Fruit fly (Drosophila melanogaster) whole organism, prepupa: Measurements from ENCODE around the gene Ppt1.
A peak's percentile ranks its signal among the peaks of the same experiment; 100 is the strongest.

Experiments used
- Blimp-1 ChIP-seq: fragments of 200-800 bp; sonication (Bioruptor generic); optimal IDR thresholded peaks from 3 replicates; lab custom pipeline; 2017; ENCODE audit warnings: missing biosample characterization, missing genetic modification characterization, mild to moderate bottlenecking, moderate library complexity, missing genetic modification reagents
- CG10631 ChIP-seq: fragments of 200-800 bp; sonication (Bioruptor generic); optimal IDR thresholded peaks from 2 replicates; lab custom pipeline; 2016; ENCODE audit warnings: missing biosample characterization, missing genetic modification characterization
- CG10669 ChIP-seq: fragments of 200-800 bp; sonication (Bioruptor generic); optimal IDR thresholded peaks from 3 replicates; lab custom pipeline; 2018; ENCODE audit warnings: missing biosample characterization, mild to moderate bottlenecking, missing genetic modification characterization, moderate library complexity
- CG11294 ChIP-seq: fragments of 200-800 bp; sonication (Bioruptor generic); IDR thresholded peaks from 2 replicates; pipeline ENCODE4 v1.3.6; 2022; ENCODE audit warnings: missing biosample characterization, missing genetic modification characterization
- CG11762 ChIP-seq: fragments of 200-800 bp; sonication (Bioruptor generic); optimal IDR thresholded peaks from 3 replicates; lab custom pipeline; 2016; ENCODE audit warnings: missing biosample characterization, missing genetic modification characterization; ENCODE audit not compliant: insufficient read depth
- CG11902 ChIP-seq: fragments of 200-800 bp; sonication (Bioruptor generic); optimal IDR thresholded peaks from 3 replicates; lab custom pipeline; 2016; ENCODE audit warnings: missing biosample characterization, missing genetic modification characterization
- CG1621 ChIP-seq: fragments of 200-800 bp; sonication (Bioruptor generic); optimal IDR thresholded peaks from 3 replicates; lab custom pipeline; 2018; ENCODE audit warnings: missing biosample characterization, mild to moderate bottlenecking, missing genetic modification characterization
- CG3032 ChIP-seq: fragments of 200-800 bp; optimal IDR thresholded peaks from 2 replicates; lab custom pipeline; 2019; ENCODE audit warnings: missing biosample characterization, mild to moderate bottlenecking, missing genetic modification characterization, moderate library complexity
- CG31627 ChIP-seq: fragments of 200-800 bp; sonication (Bioruptor generic); optimal IDR thresholded peaks from 3 replicates; lab custom pipeline; 2016; ENCODE audit warnings: missing biosample characterization, missing genetic modification characterization
- CG34406 ChIP-seq: fragments of 200-800 bp; sonication (Bioruptor generic); optimal IDR thresholded peaks from 3 replicates; lab custom pipeline; 2016; ENCODE audit warnings: missing biosample characterization, missing genetic modification characterization
- CG4318 ChIP-seq: fragments of 200-800 bp; sonication (Bioruptor generic); optimal IDR thresholded peaks from 3 replicates; lab custom pipeline; 2017; ENCODE audit warnings: missing biosample characterization, mild to moderate bottlenecking, missing genetic modification characterization
- CG6163 ChIP-seq: fragments of 200-800 bp; sonication (Bioruptor generic); IDR thresholded peaks from 3 replicates; pipeline ENCODE4 v1.3.6; 2022; ENCODE audit warnings: missing biosample characterization, missing genetic modification characterization
- CG6276 ChIP-seq: fragments of 200-800 bp; sonication (Bioruptor generic); optimal IDR thresholded peaks from 2 replicates; lab custom pipeline; 2017; ENCODE audit warnings: missing biosample characterization, mild to moderate bottlenecking, missing genetic modification characterization
- CG6854 ChIP-seq: fragments of 200-800 bp; sonication (Bioruptor generic); optimal IDR thresholded peaks from 2 replicates; lab custom pipeline; 2017; ENCODE audit warnings: missing biosample characterization, mild to moderate bottlenecking, missing genetic modification characterization
- CG8119 ChIP-seq: fragments of 200-800 bp; sonication (Bioruptor generic); IDR thresholded peaks from 3 replicates; pipeline ENCODE4 v1.3.6; 2022; ENCODE audit warnings: missing biosample characterization, missing genetic modification characterization
- CG8319 ChIP-seq: fragments of 200-800 bp; sonication (Bioruptor generic); optimal IDR thresholded peaks from 3 replicates; lab custom pipeline; 2016; ENCODE audit warnings: missing biosample characterization, missing genetic modification characterization
- CG8632 ChIP-seq: fragments of 200-800 bp; sonication (Bioruptor generic); optimal IDR thresholded peaks from 3 replicates; lab custom pipeline; 2016; ENCODE audit warnings: missing biosample characterization, missing genetic modification characterization
- CG9139 ChIP-seq: fragments of 200-800 bp; sonication (Bioruptor generic); optimal IDR thresholded peaks from 3 replicates; lab custom pipeline; 2017; ENCODE audit warnings: missing biosample characterization, mild to moderate bottlenecking, missing genetic modification characterization
- Eip75B ChIP-seq: fragments of 200-800 bp; sonication (Bioruptor generic); optimal IDR thresholded peaks from 3 replicates; lab custom pipeline; 2016; ENCODE audit warnings: missing biosample characterization, missing genetic modification characterization
- Eip78C ChIP-seq: fragments of 200-800 bp; sonication (Bioruptor generic); peaks from one replicate; lab custom pipeline; 2016; ENCODE audit warnings: missing biosample characterization, missing genetic modification characterization
- Eip93F ChIP-seq: fragments of 200-800 bp; sonication (Bioruptor generic); optimal IDR thresholded peaks from 2 replicates; lab custom pipeline; 2016; ENCODE audit warnings: missing biosample characterization, mild to moderate bottlenecking, missing genetic modification characterization
- Ets21C ChIP-seq: fragments of 200-800 bp; sonication (Bioruptor generic); optimal IDR thresholded peaks from 3 replicates; lab custom pipeline; 2016; ENCODE audit warnings: missing biosample characterization, missing genetic modification characterization
- Ets96B ChIP-seq: fragments of 200-800 bp; optimal IDR thresholded peaks from 2 replicates; lab custom pipeline; 2019; ENCODE audit warnings: missing biosample characterization, mild to moderate bottlenecking, missing genetic modification characterization, moderate library complexity
- Gug ChIP-seq: fragments of 200-800 bp; sonication (Bioruptor generic); IDR thresholded peaks from 2 replicates; pipeline ENCODE4 v1.3.6; 2022; ENCODE audit warnings: missing biosample characterization, missing genetic modification characterization
- Hr38 ChIP-seq: sonication (Bioruptor generic); optimal IDR thresholded peaks from 2 replicates; lab custom pipeline; 2016; ENCODE audit warnings: missing biosample characterization, missing genetic modification characterization
- Hr39 ChIP-seq: fragments of 200-800 bp; sonication (Bioruptor generic); optimal IDR thresholded peaks from 2 replicates; lab custom pipeline; 2016; ENCODE audit warnings: missing biosample characterization, missing genetic modification characterization
- Hr4 ChIP-seq: fragments of 200-800 bp; sonication (Bioruptor generic); optimal IDR thresholded peaks from 3 replicates; lab custom pipeline; 2016; ENCODE audit warnings: missing biosample characterization, missing genetic modification characterization
- Lpt ChIP-seq: fragments of 200-800 bp; sonication (Bioruptor generic); optimal IDR thresholded peaks from 3 replicates; lab custom pipeline; 2016; ENCODE audit warnings: missing biosample characterization, missing genetic modification characterization
- OdsH ChIP-seq: fragments of 200-800 bp; sonication (Bioruptor generic); optimal IDR thresholded peaks from 3 replicates; lab custom pipeline; 2016; ENCODE audit warnings: missing biosample characterization, missing genetic modification characterization
- Sox102F ChIP-seq: fragments of 200-800 bp; sonication (Bioruptor generic); optimal IDR thresholded peaks from 2 replicates; lab custom pipeline; 2016; ENCODE audit warnings: missing biosample characterization, mild to moderate bottlenecking, missing genetic modification characterization
- Sox14 ChIP-seq: fragments of 200-800 bp; sonication (Bioruptor generic); optimal IDR thresholded peaks from 3 replicates; lab custom pipeline; 2016; ENCODE audit warnings: missing biosample characterization, missing genetic modification characterization
- Sox15 ChIP-seq: fragments of 200-800 bp; sonication (Bioruptor generic); optimal IDR thresholded peaks from 3 replicates; lab custom pipeline; 2016; ENCODE audit warnings: missing biosample characterization, missing genetic modification characterization
- acj6 ChIP-seq: fragments of 200-800 bp; sonication (Bioruptor generic); optimal IDR thresholded peaks from 3 replicates; lab custom pipeline; 2016; ENCODE audit warnings: missing biosample characterization, missing genetic modification characterization
- cyc ChIP-seq: fragments of 200-800 bp; sonication (Bioruptor generic); optimal IDR thresholded peaks from 3 replicates; lab custom pipeline; 2016; ENCODE audit warnings: missing biosample characterization, missing genetic modification characterization
- dsx ChIP-seq: fragments of 200-800 bp; optimal IDR thresholded peaks from 3 replicates; lab custom pipeline; 2019; ENCODE audit warnings: missing biosample characterization, mild to moderate bottlenecking, missing genetic modification characterization, moderate library complexity; ENCODE audit not compliant: poor library complexity, severe bottlenecking
- esn ChIP-seq: fragments of 200-800 bp; sonication (Bioruptor generic); optimal IDR thresholded peaks from 2 replicates; lab custom pipeline; 2016; ENCODE audit warnings: missing biosample characterization, mild to moderate bottlenecking, missing genetic modification characterization, moderate library complexity
- fd59A ChIP-seq: fragments of 200-800 bp; sonication (Bioruptor generic); optimal IDR thresholded peaks from 2 replicates; lab custom pipeline; 2017; ENCODE audit warnings: missing biosample characterization, mild to moderate bottlenecking, missing genetic modification characterization, missing genetic modification reagents
- fd85E ChIP-seq: fragments of 200-800 bp; sonication (Bioruptor generic); optimal IDR thresholded peaks from 3 replicates; lab custom pipeline; 2016; ENCODE audit warnings: missing biosample characterization, missing genetic modification characterization
- fkh ChIP-seq: fragments of 200-800 bp; sonication (Bioruptor generic); optimal IDR thresholded peaks from 3 replicates; lab custom pipeline; 2017; ENCODE audit warnings: missing biosample characterization, mild to moderate bottlenecking, missing genetic modification characterization, moderate library complexity
- lz ChIP-seq: fragments of 200-800 bp; sonication (Bioruptor generic); optimal IDR thresholded peaks from 3 replicates; lab custom pipeline; 2016; ENCODE audit warnings: missing biosample characterization, missing genetic modification characterization
- net ChIP-seq: fragments of 200-800 bp; sonication (Bioruptor generic); optimal IDR thresholded peaks from 3 replicates; lab custom pipeline; 2016; ENCODE audit warnings: missing biosample characterization, missing genetic modification characterization
- pdm3 ChIP-seq: fragments of 200-800 bp; sonication (Bioruptor generic); optimal IDR thresholded peaks from 3 replicates; lab custom pipeline; 2016; ENCODE audit warnings: missing biosample characterization, missing genetic modification characterization
- spab ChIP-seq: fragments of 200-800 bp; sonication (Bioruptor generic); optimal IDR thresholded peaks from 2 replicates; lab custom pipeline; 2017; ENCODE audit warnings: missing biosample characterization, mild to moderate bottlenecking, missing genetic modification characterization, missing genetic modification reagents
- ss ChIP-seq, 2 experiments: fragments of 200-800 bp; sonication (Bioruptor generic); optimal IDR thresholded peaks; 2 replicates in 1 of 2; 3 replicates in 1 of 2; lab custom pipeline; 2017 to 2018; ENCODE audit warnings: mild to moderate bottlenecking in 2 of 2, missing biosample characterization in 2 of 2, missing genetic modification characterization in 2 of 2, moderate library complexity in 1 of 2
- svp ChIP-seq: fragments of 200-800 bp; sonication (Bioruptor generic); peaks from one replicate; lab custom pipeline; 2016; ENCODE audit warnings: missing biosample characterization, missing genetic modification characterization
- topi ChIP-seq: fragments of 200-800 bp; sonication (Bioruptor generic); optimal IDR thresholded peaks from 3 replicates; lab custom pipeline; 2016; ENCODE audit warnings: missing biosample characterization, missing genetic modification characterization

Gene Ppt1

DNA sequence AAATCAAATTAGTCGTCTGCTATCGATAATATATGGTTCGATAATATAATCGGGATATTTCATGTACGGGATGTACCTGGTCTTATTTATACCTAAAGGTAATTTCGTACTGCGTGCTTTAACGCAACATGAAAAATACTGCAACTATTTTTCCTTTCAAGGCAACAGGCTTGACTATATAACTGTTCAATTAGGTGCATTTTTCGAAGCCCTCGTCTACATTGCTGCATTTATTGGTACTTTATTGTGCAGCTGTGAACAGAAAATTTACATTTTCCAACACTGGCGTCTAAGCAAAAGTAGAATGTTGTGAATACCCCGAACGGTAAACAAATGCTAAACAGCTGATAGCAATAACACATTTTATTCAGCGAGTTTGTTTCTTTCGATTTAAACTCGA lies at the start of gene Ppt1, which contains the start of gene Ogg1 (continued):
- TF ChIP-seq CG3032, result peak; percentile 40
- peak; percentile 52 for TF ChIP-seq Ets21C (GFP tag; lab: Kevin White, UChicago)
- peak; percentile 21 for TF ChIP-seq Hr4 (GFP tag; lab: Kevin White, UChicago)
- peak; percentile 56 for TF ChIP-seq topi (GFP tag; lab: Kevin White, UChicago)
- peak; percentile 64 for TF ChIP-seq acj6 (GFP tag; lab: Kevin White, UChicago)
- no peak for TF ChIP-seq CG8119
- TF ChIP-seq Eip75B (GFP tag; lab: Kevin White, UChicago), result peak; percentile 58
- TF ChIP-seq CG11762, result peak; percentile 31
- TF ChIP-seq, all 60 proteins: peak for 37

DNA sequence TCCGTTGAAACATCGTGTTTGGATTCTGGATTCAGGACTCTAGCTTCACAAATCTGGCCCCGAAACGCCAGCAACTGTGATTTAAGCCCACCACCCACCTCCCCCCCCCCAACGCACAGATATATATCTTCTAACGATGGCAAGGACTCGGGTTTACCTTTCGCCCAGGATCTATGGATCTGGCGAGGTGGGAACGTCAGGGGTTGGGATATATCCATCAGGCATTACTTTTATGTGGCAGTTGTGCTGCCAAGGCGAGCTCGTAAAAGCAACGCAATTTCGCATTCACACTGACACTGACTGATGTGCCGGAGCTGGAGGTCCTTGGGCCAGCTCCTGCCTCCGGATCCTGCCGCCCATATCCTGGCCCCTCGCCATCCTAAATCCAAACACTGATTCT lies 42.4 kb upstream of the Ppt1 start:
- TF ChIP-seq Sox14 (GFP tag; lab: Kevin White, UChicago) (no peak), CG3032 (no peak), CG4318 (GFP tag; lab: Kevin White, UChicago) (no peak), CG9139 (GFP tag; lab: Kevin White, UChicago) (no peak), lz (GFP tag; lab: Kevin White, UChicago) (no peak), fkh (GFP tag; lab: Kevin White, UChicago) (no peak), CG11902 (GFP tag; lab: Kevin White, UChicago) (no peak), Eip78C (GFP tag; lab: Kevin White, UChicago) (no peak), Hr39 (GFP tag; lab: Kevin White, UChicago) (no peak), CG31627 (GFP tag; lab: Kevin White, UChicago) (no peak), Ets96B (tag; lab: Kevin White, UChicago) (no peak), Sox102F (GFP tag; lab: Kevin White, UChicago) (no peak), net (GFP tag; lab: Kevin White, UChicago) (no peak), pdm3 (GFP tag; lab: Kevin White, UChicago) (no peak)
- TF ChIP-seq, all 60 proteins: peak for 0

DNA sequence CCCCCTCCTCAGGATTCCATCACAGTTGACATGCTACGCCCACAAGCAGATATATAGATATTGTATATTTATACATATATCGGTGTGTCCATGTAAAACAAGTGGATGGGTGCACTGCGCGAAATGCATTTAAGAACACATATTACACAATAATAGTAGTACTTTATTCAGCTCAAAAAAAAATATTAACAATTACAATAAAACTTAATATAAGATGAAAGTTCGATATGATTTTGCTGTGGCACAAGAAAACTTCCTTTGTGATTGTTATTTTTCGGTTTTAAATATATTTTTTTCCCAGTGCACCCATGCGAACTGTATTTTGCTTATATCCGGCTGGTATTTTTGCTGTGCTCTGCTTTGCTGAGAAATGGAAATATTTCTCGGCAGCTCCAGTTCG lies 41.4 kb upstream of the Ppt1 start:
- peak; percentile 40; the same call in 1 of the 3 replicates for TF ChIP-seq CG6163 (GFP tag; lab: Robert Waterston, UW)
- TF ChIP-seq CG6854, result no peak
- TF ChIP-seq Hr38 (GFP tag; lab: Kevin White, UChicago), result no peak
- no peak for TF ChIP-seq Gug (GFP tag; lab: Robert Waterston, UW)
- TF ChIP-seq CG34406 (GFP tag; lab: Kevin White, UChicago), result no peak
- no peak for TF ChIP-seq CG8319 (GFP tag; lab: Kevin White, UChicago)
- no peak for TF ChIP-seq CG31627 (GFP tag; lab: Kevin White, UChicago)
- peak; percentile 18 for TF ChIP-seq CG10669
- TF ChIP-seq CG11762, result no peak
- no peak for TF ChIP-seq ss (GFP tag; optimal IDR thresholded peaks at IDR 0.05; lab: Kevin White, UChicago)
- no peak for TF ChIP-seq CG10631 (GFP tag; lab: Kevin White, UChicago)
- TF ChIP-seq spab (GFP tag; lab: Kevin White, UChicago), result peak; percentile 6
- TF ChIP-seq Hr4 (GFP tag; lab: Kevin White, UChicago), result no peak
- TF ChIP-seq Eip78C (GFP tag; lab: Kevin White, UChicago), result peak; percentile 72
- no peak for TF ChIP-seq fkh (GFP tag; lab: Kevin White, UChicago)
- no peak for TF ChIP-seq topi (GFP tag; lab: Kevin White, UChicago)
- no peak for TF ChIP-seq esn (GFP tag; lab: Kevin White, UChicago)
- no peak for TF ChIP-seq CG8632
- no peak for TF ChIP-seq pdm3 (GFP tag; lab: Kevin White, UChicago)
- no peak for TF ChIP-seq Hr39 (GFP tag; lab: Kevin White, UChicago)
- TF ChIP-seq Sox14 (GFP tag; lab: Kevin White, UChicago), result no peak
- TF ChIP-seq Sox15 (GFP tag; lab: Kevin White, UChicago), result no peak
- TF ChIP-seq dsx (GFP tag; lab: Kevin White, UChicago), result no peak
- no peak for TF ChIP-seq CG9139 (GFP tag; lab: Kevin White, UChicago)
- no peak for TF ChIP-seq CG8119
- no peak for TF ChIP-seq Lpt
- TF ChIP-seq CG3032, result no peak
- no peak for TF ChIP-seq Eip93F (GFP tag; lab: Kevin White, UChicago)
- TF ChIP-seq Blimp-1 (GFP tag; lab: Kevin White, UChicago), result no peak
- TF ChIP-seq CG6276 (GFP tag; lab: Kevin White, UChicago), result no peak
- peak; percentile 8 for TF ChIP-seq svp (GFP tag; lab: Kevin White, UChicago)
- no peak for TF ChIP-seq fd59A (GFP tag; lab: Kevin White, UChicago)
- TF ChIP-seq Eip75B (GFP tag; lab: Kevin White, UChicago), result no peak
- no peak for TF ChIP-seq CG1621 (tag; lab: Kevin White, UChicago)
- TF ChIP-seq cyc (GFP tag; lab: Kevin White, UChicago), result no peak
- TF ChIP-seq Ets96B (tag; lab: Kevin White, UChicago), result no peak
- peak; percentile 2 for TF ChIP-seq OdsH (GFP tag; lab: Kevin White, UChicago)
- TF ChIP-seq CG11294 (GFP tag; lab: Robert Waterston, UW), result no peak
- TF ChIP-seq fd85E (GFP tag; lab: Kevin White, UChicago), result no peak
- TF ChIP-seq CG4318 (GFP tag; lab: Kevin White, UChicago), result no peak
